Worm (Caenorhabditis elegans): Measurements from ENCODE around the gene srbc-13.

The srbc-13 gene

ce11 chrV:852184-852583 is 4.6 kb downstream of the srbc-13 start, which contains the start of gene K09C6.3:
K09C6.3 (plus strand) TSS chrV:852484.
- no peak for TF ChIP-seq mdl-1 (tag; optimal IDR thresholded peaks at IDR 0.05)
- no peak for TF ChIP-seq attf-4 (tag; optimal IDR thresholded peaks at IDR 0.05)
- TF ChIP-seq nhr-25 (tag; optimal IDR thresholded peaks at IDR 0.05; ENCODE audit: borderline replicate concordance, insufficient read depth): no peak
- no peak for TF ChIP-seq daf-16 (GFP tag; optimal IDR thresholded peaks at IDR 0.05)
- no peak for TF ChIP-seq daf-16 (tag; optimal IDR thresholded peaks at IDR 0.05)
- no peak for TF ChIP-seq lsy-2 (tag; optimal IDR thresholded peaks at IDR 0.05)
- no peak for TF ChIP-seq tag-97 (GFP tag; IDR thresholded peaks at IDR 0.05)
- TF ChIP-seq dpl-1 (GFP tag; optimal IDR thresholded peaks at IDR 0.05): no peak
- no peak for TF ChIP-seq nhr-77 (tag; optimal IDR thresholded peaks at IDR 0.05)
- TF ChIP-seq spr-1 (tag; optimal IDR thresholded peaks at IDR 0.05): no peak
- TF ChIP-seq F26F4.8 (GFP tag; conservative IDR thresholded peaks at IDR 0.05): no peak

ce11 chrV:854966-855365 is 7.3 kb downstream of the srbc-13 start, which contains the start of gene K09C6.9:
K09C6.9 (minus strand) TSS chrV:855066.
- TF ChIP-seq nhr-77 (tag; optimal IDR thresholded peaks at IDR 0.05) (no peak), ama-1 (optimal IDR thresholded peaks at IDR 0.05) (no peak), ceh-44 (GFP tag; IDR thresholded peaks at IDR 0.05) (no peak), snpc-4 (tag; optimal IDR thresholded peaks at IDR 0.05) (no peak), daf-16 (GFP tag; optimal IDR thresholded peaks at IDR 0.05) (no peak), daf-16 (tag; optimal IDR thresholded peaks at IDR 0.05) (no peak), T26A8.4 (GFP tag; IDR thresholded peaks at IDR 0.05) (no peak), aha-1 (tag) (no peak), daf-12 (tag; optimal IDR thresholded peaks at IDR 0.05) (no peak), ZK337.2 (GFP tag; IDR thresholded peaks at IDR 0.05) (no peak), dmd-6 (GFP tag; IDR thresholded peaks at IDR 0.05) (no peak), ctbp-1 (GFP tag; IDR thresholded peaks at IDR 0.05) (no peak), ceh-28 (tag; optimal IDR thresholded peaks at IDR 0.05) (no peak)

ce11 chrV:856549-856948 is 8.9 kb downstream of the srbc-13 start, which contains the start of gene K09C6.2:
K09C6.2 (plus strand) TSS chrV:856849.
- TF ChIP-seq D1046.2 (GFP tag; IDR thresholded peaks at IDR 0.05) (no peak), Y75B8A.6 (GFP tag; IDR thresholded peaks at IDR 0.05) (no peak), lir-3 (tag; optimal IDR thresholded peaks at IDR 0.05) (no peak), dmd-9 (GFP tag; IDR thresholded peaks at IDR 0.05) (no peak), tag-97 (GFP tag; IDR thresholded peaks at IDR 0.05) (no peak), fkh-10 (GFP tag; optimal IDR thresholded peaks at IDR 0.05) (no peak), hlh-11 (tag; optimal IDR thresholded peaks at IDR 0.05) (no peak), lin-29 (GFP tag; IDR thresholded peaks at IDR 0.05) (no peak), vab-7 (GFP tag; IDR thresholded peaks at IDR 0.05) (no peak), T26A8.4 (GFP tag; IDR thresholded peaks at IDR 0.05) (no peak), ceh-20 (GFP tag; IDR thresholded peaks at IDR 0.05) (no peak), mdl-1 (tag; optimal IDR thresholded peaks at IDR 0.05) (no peak), spr-1 (tag; optimal IDR thresholded peaks at IDR 0.05) (no peak), lin-39 (tag; optimal IDR thresholded peaks at IDR 0.05) (no peak), sdz-12 (GFP tag; optimal IDR thresholded peaks at IDR 0.05) (no peak), mep-1 (tag; optimal IDR thresholded peaks at IDR 0.05) (no peak), snpc-4 (tag; optimal IDR thresholded peaks at IDR 0.05) (no peak)

- peak; percentile 40; the same call in 1 of the 2 replicates for TF ChIP-seq tra-1 (GFP tag; IDR thresholded peaks at IDR 0.05)
- TF ChIP-seq ceh-44 (GFP tag; IDR thresholded peaks at IDR 0.05): 0 out of 2 replicates have a peak, but pooled peaks have one; percentile 25
- TF ChIP-seq lin-39 (tag; optimal IDR thresholded peaks at IDR 0.05): no peak
- no peak for TF ChIP-seq spr-3 (GFP tag; optimal IDR thresholded peaks at IDR 0.05)
- TF ChIP-seq T26A8.4 (GFP tag; IDR thresholded peaks at IDR 0.05): no peak
- peak; percentile 73 for TF ChIP-seq F26F4.8 (GFP tag; conservative IDR thresholded peaks at IDR 0.05)
- peak; percentile 58 for TF ChIP-seq mdt-29 (GFP tag; IDR thresholded peaks at IDR 0.05)
- TF ChIP-seq F37D6.2 (tag; optimal IDR thresholded peaks at IDR 0.05): no peak
- peak; percentile 74 for TF ChIP-seq snpc-1.2 (GFP tag; IDR thresholded peaks at IDR 0.05)
- no peak for TF ChIP-seq ceh-32 (tag; optimal IDR thresholded peaks at IDR 0.05; ENCODE audit: poor library complexity)
- peak; percentile 40; the same call in 1 of the 2 replicates for TF ChIP-seq lim-7 (GFP tag; IDR thresholded peaks at IDR 0.05)
- 0 out of 2 replicates have a peak, but pooled peaks have one; percentile 43 for TF ChIP-seq Y48G9A.11 (GFP tag; IDR thresholded peaks at IDR 0.05)
- 0 out of 2 replicates have a peak, but pooled peaks have one; percentile 57 for TF ChIP-seq pha-4 (GFP tag; IDR thresholded peaks at IDR 0.05)
- no peak for TF ChIP-seq pha-4 (tag; optimal IDR thresholded peaks at IDR 0.05)
- no peak for TF ChIP-seq mxl-3 (GFP tag; optimal IDR thresholded peaks at IDR 0.05)
- no peak for TF ChIP-seq gei-8 (GFP tag; optimal IDR thresholded peaks at IDR 0.05)
- TF ChIP-seq lin-38 (GFP tag; IDR thresholded peaks at IDR 0.05): peak; percentile 74
Observed at ce11 chrV:858841-859456, 11.3 kb downstream of the srbc-13 start.
